Fruit fly (Drosophila melanogaster): ENCODE data around the gene CG7829.
A peak's percentile ranks its signal among the peaks of the same experiment; 100 is the strongest.

CG7829 gene

DNA sequence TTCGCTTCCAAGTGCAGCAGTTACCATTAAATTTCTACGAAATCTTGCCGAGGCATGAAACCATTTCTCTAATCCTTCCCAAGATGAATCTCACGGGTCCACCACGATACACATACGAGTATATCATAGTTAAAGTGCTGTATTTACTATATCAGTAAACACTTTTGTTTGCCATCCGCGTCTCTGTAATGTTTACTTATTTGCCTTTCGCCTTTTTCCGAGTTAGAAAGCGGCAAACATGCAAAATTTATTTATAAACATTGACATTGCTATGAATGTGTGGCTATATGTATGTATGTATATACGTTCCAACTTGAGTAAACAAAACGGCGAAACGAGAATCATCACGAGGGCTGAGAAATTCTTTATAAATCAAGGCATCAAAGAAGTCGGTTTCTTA, 13.4 kb upstream of the CG7829 start:
- TF ChIP-seq CG17801 (GFP tag; optimal IDR thresholded peaks at IDR 0.05; ENCODE audit: partially characterized antibody): no peak

DNA sequence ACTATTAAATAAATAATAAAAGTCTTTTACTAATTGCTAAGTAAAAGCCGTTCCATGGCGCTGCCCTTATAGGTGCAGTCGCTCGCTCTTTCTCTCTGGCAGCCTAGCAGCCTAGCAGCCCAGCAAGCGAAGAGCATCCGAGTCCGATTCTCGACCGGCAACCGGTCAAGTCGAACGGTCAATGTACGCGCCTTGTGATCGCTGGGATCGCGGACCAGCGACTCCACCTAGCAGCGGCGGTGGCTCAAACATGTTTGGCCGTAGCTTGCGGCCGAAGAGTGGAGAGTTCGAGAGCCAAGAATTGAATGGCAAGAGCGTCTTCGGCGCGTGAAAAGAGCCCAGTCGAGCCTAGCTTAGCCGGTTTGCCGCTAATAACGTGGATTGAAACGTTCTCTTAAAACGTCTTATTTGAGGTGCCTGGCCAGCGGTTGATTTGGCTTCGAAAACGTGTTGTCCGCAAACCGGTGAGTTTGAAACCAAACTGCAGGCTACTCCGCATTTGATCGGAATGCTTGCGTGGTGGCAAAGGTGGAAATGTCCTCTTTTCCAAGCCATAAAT, 11.7 kb upstream of the CG7829 start:
- TF ChIP-seq CG17801 (GFP tag; optimal IDR thresholded peaks at IDR 0.05; ENCODE audit: partially characterized antibody): no peak

dm6 chr3R:29818434-29819268, 1.1 kb upstream of the CG7829 start, which contains the start of gene neo:
Gene neo, plus strand, starts transcription at chr3R:29819131.
- TF ChIP-seq CG17801 (GFP tag; optimal IDR thresholded peaks at IDR 0.05; ENCODE audit: partially characterized antibody): no peak

DNA sequence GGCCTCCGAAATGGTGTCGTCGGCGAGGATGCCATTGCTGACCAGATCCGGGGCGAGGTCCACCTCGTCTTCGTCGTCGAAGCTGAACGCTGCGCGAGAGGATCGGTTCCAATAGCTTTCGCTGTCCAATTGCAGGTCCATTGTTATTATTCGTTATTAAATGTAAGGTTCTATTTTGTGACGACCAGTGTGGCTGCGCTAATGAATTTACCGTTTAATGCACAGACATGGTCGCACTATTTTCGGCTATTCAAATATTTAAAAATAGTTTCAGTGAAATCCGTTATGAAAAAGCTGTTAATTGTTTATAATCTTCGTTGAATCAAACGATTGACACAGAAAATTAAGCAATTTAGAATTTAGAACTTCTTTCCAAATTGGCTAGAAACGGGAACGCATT, 1.3 kb downstream of the CG7829 start, which contains the start of gene Vps16B:
Gene Vps16B, minus strand, starts transcription at position 186 of the 400 bp plus-strand sequence.
- no peak for TF ChIP-seq CG17801 (GFP tag; optimal IDR thresholded peaks at IDR 0.05; ENCODE audit: partially characterized antibody)

DNA sequence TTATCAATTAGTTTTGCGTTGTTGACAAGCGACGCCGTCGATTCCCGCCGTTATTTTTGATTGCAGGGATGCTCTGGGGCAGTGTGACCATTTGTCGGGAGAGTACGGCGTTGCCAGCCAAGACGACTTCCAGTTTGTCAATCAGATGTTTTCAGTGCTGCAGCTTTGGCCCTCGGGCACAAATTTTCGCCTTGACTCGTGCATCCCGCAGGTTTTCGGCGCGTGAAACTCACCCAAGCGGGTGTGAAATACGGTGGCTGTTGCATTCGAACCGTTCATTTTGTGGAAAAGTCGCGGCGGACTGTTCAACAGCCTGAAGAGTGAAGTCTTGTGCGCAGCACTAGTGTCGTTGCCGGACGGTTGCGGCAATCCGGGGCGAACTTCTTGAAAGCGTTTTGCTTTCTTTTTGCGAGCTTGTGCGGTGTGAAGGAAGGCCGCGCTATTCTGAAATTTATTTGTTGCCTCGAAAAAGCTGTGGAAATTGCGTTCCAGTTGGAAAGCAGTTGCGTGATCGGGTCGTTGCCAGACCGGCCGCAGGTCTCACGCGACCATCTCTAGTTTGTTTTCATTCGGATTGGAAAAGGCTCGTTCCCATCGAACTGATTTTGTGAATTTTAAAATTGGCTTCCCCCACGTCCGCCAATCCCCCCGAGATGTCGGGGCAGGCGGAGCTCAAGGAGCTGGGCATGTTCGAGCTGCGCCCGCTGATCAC, 10.7 kb downstream of the CG7829 start, which contains the start of the genes ca and ncd:
Gene ca, plus strand, starts transcription at position 130 of the 712 bp plus-strand sequence.
Gene ncd, minus strand, starts transcription at position 446 of the 712 bp plus-strand sequence.
- TF ChIP-seq CG17801 (GFP tag; optimal IDR thresholded peaks at IDR 0.05; ENCODE audit: partially characterized antibody): no peak

DNA sequence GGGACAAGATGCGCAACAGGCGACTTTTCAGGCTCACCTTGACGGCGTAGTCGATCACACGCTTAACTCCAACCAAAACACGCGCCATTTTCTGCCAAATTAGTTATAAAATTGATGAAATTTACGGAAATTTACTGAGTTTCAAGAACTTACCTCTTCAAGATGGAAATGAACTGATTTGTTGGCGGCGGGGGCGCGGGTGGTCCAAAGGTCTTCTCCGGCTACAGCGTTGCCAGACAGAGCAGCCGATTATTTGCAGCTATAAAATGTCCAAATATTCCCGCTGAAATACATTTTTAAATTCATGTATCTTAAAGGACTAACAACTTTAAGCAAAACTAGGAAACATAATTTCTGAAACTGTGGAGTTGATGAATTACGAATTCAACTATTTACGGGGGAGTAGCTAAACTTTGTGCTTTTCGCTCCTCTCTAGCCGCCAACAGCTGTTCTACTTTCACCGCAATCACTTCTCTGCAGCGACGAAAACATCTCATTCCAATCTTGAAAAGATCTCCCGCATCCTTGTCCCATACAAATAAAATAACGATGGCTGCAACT, 14.7 kb downstream of the CG7829 start, which contains the start of the genes Etfb and CG7789:
Gene Etfb, minus strand, starts transcription at position 193 of the 561 bp plus-strand sequence.
Gene CG7789, plus strand, starts transcription at position 444 of the 561 bp plus-strand sequence.
- peak; percentile 87 for TF ChIP-seq CG17801 (GFP tag; optimal IDR thresholded peaks at IDR 0.05; ENCODE audit: partially characterized antibody)

DNA sequence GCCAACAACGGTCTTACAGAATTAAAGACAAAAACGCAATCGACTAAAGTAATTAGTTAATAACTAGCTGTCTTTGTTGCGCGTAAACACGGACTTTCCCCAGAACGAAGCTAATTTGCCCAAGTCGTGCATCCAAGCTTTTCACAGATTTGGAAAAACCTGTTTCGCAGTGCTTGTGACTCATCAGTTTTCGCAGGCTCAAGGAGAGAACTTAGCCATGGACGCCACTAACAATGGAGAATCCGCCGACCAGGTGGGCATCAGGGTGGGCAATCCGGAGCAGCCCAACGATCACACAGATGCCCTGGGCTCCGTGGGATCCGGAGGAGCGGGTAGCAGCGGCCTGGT, 17.9 kb downstream of the CG7829 start:
- no peak for TF ChIP-seq CG17801 (GFP tag; optimal IDR thresholded peaks at IDR 0.05; ENCODE audit: partially characterized antibody)

DNA sequence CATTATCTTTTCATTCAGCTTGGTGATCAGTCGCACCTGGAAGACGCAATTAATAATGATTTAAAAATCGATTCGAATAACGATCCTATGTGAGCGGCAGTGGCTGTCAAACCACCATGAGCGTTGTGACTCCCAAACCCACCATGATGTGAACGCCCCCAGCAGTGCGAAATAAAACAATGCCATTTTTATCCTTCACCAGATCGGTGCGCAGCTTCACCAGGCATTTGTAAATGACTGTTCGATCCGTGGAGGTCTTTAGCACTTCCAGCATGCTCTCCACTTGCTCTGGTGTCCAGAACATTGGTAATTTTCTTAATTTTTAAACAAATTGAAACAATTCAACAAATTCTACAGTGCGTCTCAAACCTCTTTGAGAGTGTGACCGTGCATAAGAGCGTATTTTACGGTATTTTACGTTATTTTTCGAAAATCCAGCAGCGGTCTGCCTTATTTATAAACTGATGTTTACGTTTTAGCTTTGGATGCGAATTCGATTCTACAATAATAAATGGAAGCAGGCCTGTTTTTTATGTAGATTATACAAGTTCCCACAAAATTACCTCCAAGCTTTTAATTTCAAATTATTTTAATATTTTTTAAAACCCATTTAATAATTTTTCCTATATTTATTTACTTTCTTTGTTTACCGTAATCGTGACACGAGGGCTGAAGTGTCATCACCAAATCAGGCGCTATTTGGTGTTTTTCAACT, 18.4 kb downstream of the CG7829 start, which contains the start of the genes Rnb and Drice:
Gene Rnb, minus strand, starts transcription at position 389 of the 715 bp plus-strand sequence.
Gene Drice, plus strand, starts transcription at position 693 of the 715 bp plus-strand sequence.
- peak; percentile 76 for TF ChIP-seq CG17801 (GFP tag; optimal IDR thresholded peaks at IDR 0.05; ENCODE audit: partially characterized antibody)

- TF ChIP-seq CG17801 (GFP tag; optimal IDR thresholded peaks at IDR 0.05; ENCODE audit: partially characterized antibody): no peak
Measured at dm6 chr3R:29797183-29797582, 20.4 kb downstream of the CG7829 start.

DNA sequence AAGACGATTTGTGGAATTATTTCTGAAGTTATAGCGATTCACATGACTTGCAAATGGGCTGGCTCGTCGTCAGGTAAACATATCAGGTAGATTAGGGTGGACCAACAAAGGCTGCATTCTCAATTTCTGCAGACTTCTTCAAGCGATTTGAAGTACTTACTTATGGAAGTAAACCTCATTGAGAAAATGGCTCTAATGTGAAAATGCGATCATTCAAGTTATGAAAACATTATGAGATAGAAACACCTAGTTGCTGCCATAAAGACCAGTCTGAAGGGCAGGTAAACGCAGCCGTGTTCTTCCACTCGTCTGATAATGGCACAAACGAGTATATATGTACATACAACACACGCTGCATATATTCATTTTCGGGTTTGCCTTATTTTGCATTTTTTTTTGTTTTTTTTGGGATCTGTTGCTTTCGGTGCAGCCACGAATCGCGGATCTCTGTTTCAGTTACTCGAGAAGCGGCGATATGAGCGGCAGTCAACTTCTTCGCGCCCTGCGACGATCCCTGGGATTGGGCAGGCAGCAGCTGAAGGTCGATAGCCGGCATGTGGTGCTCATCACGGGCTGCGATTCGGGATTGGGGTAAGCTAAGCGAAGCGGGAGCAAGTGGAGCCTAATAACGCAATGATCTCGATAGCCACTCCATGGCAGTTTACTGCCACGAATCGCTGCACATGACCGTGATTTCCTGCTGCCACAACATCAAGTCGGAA, 23.2 kb downstream of the CG7829 start, which contains the start of gene sro:
Gene sro, plus strand, starts transcription at position 437 of the 722 bp plus-strand sequence.
- TF ChIP-seq CG17801 (GFP tag; optimal IDR thresholded peaks at IDR 0.05; ENCODE audit: partially characterized antibody): peak; percentile 59

DNA sequence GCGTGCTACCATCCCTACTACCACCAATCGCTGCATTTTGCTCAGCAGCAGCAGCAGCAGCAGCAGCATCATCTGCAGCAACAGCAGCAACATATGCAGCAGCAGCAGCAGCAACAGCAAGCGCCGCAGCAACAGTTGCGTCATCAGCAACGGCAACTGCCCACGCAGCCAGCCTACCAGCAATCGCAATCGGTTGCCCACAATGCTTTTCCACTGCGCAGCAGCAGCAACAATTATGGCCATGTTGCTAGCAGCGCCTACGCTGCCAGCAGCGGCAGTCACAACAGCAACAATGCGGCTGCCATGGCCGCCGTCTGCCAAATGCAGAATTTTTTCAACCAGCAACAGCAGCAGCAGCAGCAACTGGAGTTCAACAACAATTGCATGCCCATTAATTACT, 27.4 kb downstream of the CG7829 start:
- no peak for TF ChIP-seq CG17801 (GFP tag; optimal IDR thresholded peaks at IDR 0.05; ENCODE audit: partially characterized antibody)

dm6 chr3R:29787891-29788549, 29.5 kb downstream of the CG7829 start:
- no peak for TF ChIP-seq CG17801 (GFP tag; optimal IDR thresholded peaks at IDR 0.05; ENCODE audit: partially characterized antibody)
